Worm (Caenorhabditis elegans): Measurements from ENCODE around the gene lelo-2.

DNA sequence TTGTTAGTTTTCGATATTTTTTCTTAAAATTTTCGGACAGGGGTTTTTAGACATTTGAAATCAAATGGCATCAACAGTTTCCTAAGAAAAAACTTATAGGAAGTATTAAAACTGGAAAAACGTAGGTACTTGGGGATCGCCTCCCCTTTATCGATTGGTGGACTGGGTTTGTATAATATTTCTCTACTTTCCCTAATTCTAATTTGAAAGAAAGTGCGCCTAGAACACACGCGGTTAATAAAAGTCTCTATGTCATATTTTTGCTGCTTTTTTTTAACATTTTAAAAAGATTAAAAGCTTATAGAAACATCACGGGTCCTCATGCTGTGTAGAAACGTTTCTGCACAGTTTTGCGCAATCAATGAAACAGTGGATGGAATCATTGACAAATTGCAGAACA is 27.4 kb downstream of the lelo-2 start, which contains the start of gene pals-16:
- TF ChIP-seq ztf-11 (tag; optimal IDR thresholded peaks at IDR 0.05) (no peak), nhr-12 (tag; optimal IDR thresholded peaks at IDR 0.05) (no peak), blmp-1 (tag; optimal IDR thresholded peaks at IDR 0.05) (no peak), unc-39 (tag; optimal IDR thresholded peaks at IDR 0.05) (no peak), zip-8 (tag; optimal IDR thresholded peaks at IDR 0.05) (no peak), snpc-4 (tag; optimal IDR thresholded peaks at IDR 0.05) (no peak), mab-5 (tag; optimal IDR thresholded peaks at IDR 0.05) (no peak), pha-4 (tag; optimal IDR thresholded peaks at IDR 0.05) (no peak), sem-2 (GFP tag; optimal IDR thresholded peaks at IDR 0.05) (no peak)

Data from whole organism, mixed stage, embryonic.